Fruit fly (Drosophila melanogaster): ENCODE data around the gene CG6171.

CG6171 gene

DNA sequence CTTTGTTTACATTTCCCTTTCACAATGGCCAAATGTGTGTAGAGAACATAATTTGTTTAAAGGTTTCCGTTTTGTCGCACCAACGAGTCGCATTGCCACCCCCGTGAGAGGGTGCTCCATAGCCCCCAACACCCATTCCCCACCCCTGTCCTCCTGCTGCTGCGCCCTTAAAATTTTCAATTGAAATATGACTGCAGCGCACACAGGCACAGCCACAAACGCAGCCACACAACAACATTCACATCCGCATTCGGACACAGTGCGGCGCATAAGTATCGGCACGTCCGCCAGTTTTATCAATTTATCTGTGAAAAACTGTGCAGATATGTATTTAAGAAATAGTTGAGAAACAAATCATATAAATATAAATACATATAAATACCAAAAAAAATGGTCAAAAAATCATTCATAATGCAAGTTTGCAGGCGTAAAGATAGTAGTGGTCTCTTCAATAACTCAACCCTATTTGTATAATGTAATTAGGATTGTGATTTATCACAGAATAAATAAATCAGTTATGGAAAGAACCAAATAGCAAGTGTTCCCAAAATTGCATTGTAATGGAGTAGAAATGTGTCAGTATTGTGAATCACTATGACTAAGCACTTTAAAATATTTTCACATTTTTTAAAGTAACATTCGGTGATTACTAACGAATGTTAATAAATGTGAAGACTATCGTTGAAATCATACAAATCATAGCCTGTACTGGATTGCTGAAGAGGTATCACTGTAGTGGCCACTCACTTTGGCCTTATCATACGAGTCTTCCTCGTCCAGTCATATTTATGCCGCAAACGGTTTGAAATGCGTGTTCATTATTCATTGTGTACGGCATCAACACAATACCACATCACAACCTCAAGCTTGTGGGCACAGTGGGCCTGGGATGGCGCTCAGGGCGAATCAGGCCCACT is 46.4 kb upstream of the CG6171 start (continued):
- TF ChIP-seq esn (GFP tag; optimal IDR thresholded peaks at IDR 0.05) (peak; percentile 66), dac (GFP tag; optimal IDR thresholded peaks at IDR 0.05) (peak; percentile 45), Lpt (GFP tag; optimal IDR thresholded peaks at IDR 0.05) (peak; percentile 26), vri (GFP tag; optimal IDR thresholded peaks at IDR 0.05) (no peak), CG10669 (GFP tag; optimal IDR thresholded peaks at IDR 0.05) (peak; percentile 13), achi (GFP tag; optimal IDR thresholded peaks at IDR 0.05) (peak; percentile 26), lz (GFP tag; optimal IDR thresholded peaks at IDR 0.05) (peak; percentile 36), cyc (GFP tag; optimal IDR thresholded peaks at IDR 0.05) (no peak), CG11902 (GFP tag; optimal IDR thresholded peaks at IDR 0.05) (peak; percentile 5), CG8119 (GFP tag; IDR thresholded peaks at IDR 0.05) (0 out of 3 replicates have a peak, but pooled peaks have one; percentile 12), CG4318 (GFP tag; optimal IDR thresholded peaks at IDR 0.05) (peak; percentile 25), CG7368 (GFP tag; optimal IDR thresholded peaks at IDR 0.05) (peak; percentile 10), Sox14 (GFP tag; optimal IDR thresholded peaks at IDR 0.05) (peak; percentile 43), Eip75B (GFP tag; optimal IDR thresholded peaks at IDR 0.05) (no peak), CG10631 (GFP tag; optimal IDR thresholded peaks at IDR 0.05) (peak; percentile 13), Gug (GFP tag; IDR thresholded peaks at IDR 0.05) (0 out of 2 replicates have a peak, but pooled peaks have one; percentile 22), CG34406 (GFP tag; optimal IDR thresholded peaks at IDR 0.05) (peak; percentile 44), Hr38 (GFP tag; optimal IDR thresholded peaks at IDR 0.05) (no peak), Sox102F (GFP tag; optimal IDR thresholded peaks at IDR 0.05) (peak; percentile 34)

DNA sequence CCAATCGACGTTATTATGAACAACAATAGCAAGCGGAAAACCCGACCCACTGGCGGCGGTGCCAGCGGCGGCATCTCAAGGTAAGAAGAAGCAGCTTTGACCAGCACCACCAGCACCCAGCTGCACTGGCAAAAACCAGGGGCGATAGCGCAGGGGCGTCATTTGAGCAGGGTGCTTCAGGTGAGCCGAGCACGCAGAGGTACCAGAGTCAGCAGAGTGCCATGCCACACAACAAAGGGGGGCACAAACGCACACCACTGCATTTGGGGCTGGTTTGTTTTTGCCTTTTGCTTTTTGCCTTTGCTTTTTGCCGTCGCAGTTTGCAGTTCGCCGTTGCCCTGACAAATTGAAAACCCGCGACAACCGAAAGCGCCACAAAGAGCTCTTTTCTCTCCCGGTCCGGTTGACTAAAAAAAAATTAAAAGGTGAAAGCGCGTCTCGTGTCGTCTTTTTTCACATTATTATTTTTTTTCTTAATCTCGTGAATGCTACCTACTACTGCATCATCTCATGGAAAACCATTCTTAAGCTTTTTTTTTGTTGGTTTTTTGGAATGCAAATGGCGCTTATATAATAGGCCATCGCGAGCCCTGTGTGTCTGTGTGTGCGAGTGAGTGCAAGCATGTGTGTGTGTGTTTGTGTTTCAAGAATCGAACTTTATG is 45.6 kb upstream of the CG6171 start:
- TF ChIP-seq pdm3 (GFP tag; optimal IDR thresholded peaks at IDR 0.05) (peak; percentile 1), CG16779 (tag; optimal IDR thresholded peaks at IDR 0.05) (no peak), Smox (GFP tag; optimal IDR thresholded peaks at IDR 0.05) (peak; percentile 30), Sox14 (GFP tag; optimal IDR thresholded peaks at IDR 0.05) (peak; percentile 25), Gug (GFP tag; IDR thresholded peaks at IDR 0.05) (0 out of 2 replicates have a peak, but pooled peaks have one; percentile 42), CG6808 (GFP tag; optimal IDR thresholded peaks at IDR 0.05) (no peak), dac (GFP tag; optimal IDR thresholded peaks at IDR 0.05) (peak; percentile 40), Met (GFP tag; optimal IDR thresholded peaks at IDR 0.05) (peak; percentile 15), Hr4 (GFP tag; optimal IDR thresholded peaks at IDR 0.05) (peak; percentile 38), CG10669 (GFP tag; optimal IDR thresholded peaks at IDR 0.05) (no peak), Hr38 (GFP tag; optimal IDR thresholded peaks at IDR 0.05) (no peak), Ets96B (tag; optimal IDR thresholded peaks at IDR 0.05) (no peak), CG11762 (GFP tag; optimal IDR thresholded peaks at IDR 0.05; ENCODE audit: insufficient read depth) (peak; percentile 5), cyc (GFP tag; optimal IDR thresholded peaks at IDR 0.05) (peak; percentile 41), topi (GFP tag; optimal IDR thresholded peaks at IDR 0.05) (peak; percentile 32), CG1621 (tag; optimal IDR thresholded peaks at IDR 0.05) (no peak), CG6854 (GFP tag; optimal IDR thresholded peaks at IDR 0.05) (no peak), acj6 (GFP tag; optimal IDR thresholded peaks at IDR 0.05) (no peak), Sox102F (GFP tag; optimal IDR thresholded peaks at IDR 0.05) (no peak), achi (GFP tag; optimal IDR thresholded peaks at IDR 0.05) (peak; percentile 20), Eip93F (GFP tag; optimal IDR thresholded peaks at IDR 0.05) (no peak), eg (GFP tag; IDR thresholded peaks at IDR 0.05) (peak; percentile 65; the same call in 2 of the 3 replicates), CG10631 (GFP tag; optimal IDR thresholded peaks at IDR 0.05) (no peak), CG3919 (GFP tag; optimal IDR thresholded peaks at IDR 0.05) (peak; percentile 52), Blimp-1 (GFP tag; optimal IDR thresholded peaks at IDR 0.05) (no peak), CG32006 (GFP tag; optimal IDR thresholded peaks at IDR 0.05) (peak; percentile 41), Lpt (GFP tag; optimal IDR thresholded peaks at IDR 0.05) (peak; percentile 37), Hr39 (GFP tag; optimal IDR thresholded peaks at IDR 0.05) (no peak), svp (GFP tag) (peak; percentile 79), net (GFP tag; optimal IDR thresholded peaks at IDR 0.05) (peak; percentile 23), CG7368 (GFP tag; optimal IDR thresholded peaks at IDR 0.05) (peak; percentile 4), vri (GFP tag; optimal IDR thresholded peaks at IDR 0.05) (peak; percentile 62), CG6163 (GFP tag; IDR thresholded peaks at IDR 0.05) (peak; percentile 43; the same call in 2 of the 3 replicates), CG8119 (GFP tag; IDR thresholded peaks at IDR 0.05) (peak; percentile 60; the same call in 2 of the 3 replicates), CG31627 (GFP tag; optimal IDR thresholded peaks at IDR 0.05) (peak; percentile 23), CG6276 (GFP tag; optimal IDR thresholded peaks at IDR 0.05) (no peak), Eip78C (GFP tag) (peak; percentile 41), OdsH (GFP tag; optimal IDR thresholded peaks at IDR 0.05) (peak; percentile 13), CG15336 (GFP tag; IDR thresholded peaks at IDR 0.05) (peak; percentile 64; the same call in 1 of the 2 replicates)
